Worm (Caenorhabditis elegans) whole organism, L2 larva: ENCODE measurements around the gene srh-97.

ENCODE experiments used
- C34F6.9 ChIP-seq: fragments of 150-350 bp; optimal IDR thresholded peaks from 2 replicates; lab custom pipeline; 2014; ENCODE audit warnings: missing biosample characterization, missing genetic modification characterization
- R02D3.7 ChIP-seq: fragments of 150-350 bp; optimal IDR thresholded peaks from 2 replicates; lab custom pipeline; 2014; ENCODE audit warnings: missing biosample characterization, missing genetic modification characterization
- ZK546.5 ChIP-seq: sonication (generic microtip); optimal IDR thresholded peaks from 2 replicates; lab custom pipeline; 2017; ENCODE audit warnings: missing biosample characterization, missing genetic modification characterization
- alr-1 ChIP-seq: fragments of 150-350 bp; optimal IDR thresholded peaks from 2 replicates; lab custom pipeline; 2014; ENCODE audit warnings: missing biosample characterization, missing genetic modification characterization
- aly-2 ChIP-seq: fragments of 150-350 bp; optimal IDR thresholded peaks from 2 replicates; lab custom pipeline; 2014; ENCODE audit warnings: missing biosample characterization, missing genetic modification characterization
- ama-1 ChIP-seq: fragments of 150-350 bp; optimal IDR thresholded peaks from 2 replicates; lab custom pipeline; 2018; ENCODE audit warnings: inconsistent platforms
- ceh-82 ChIP-seq: fragments of 150-350 bp; optimal IDR thresholded peaks from 2 replicates; lab custom pipeline; 2014; ENCODE audit warnings: missing biosample characterization, missing genetic modification characterization
- dmd-4 ChIP-seq: sonication (generic microtip); optimal IDR thresholded peaks from 2 replicates; lab custom pipeline; 2017; ENCODE audit warnings: missing biosample characterization, missing genetic modification characterization
- egl-27 ChIP-seq: sonication (generic microtip); optimal IDR thresholded peaks from 3 replicates; lab custom pipeline; 2017; ENCODE audit warnings: missing biosample characterization, missing genetic modification reagents, missing genetic modification characterization
- elt-1 ChIP-seq: fragments of 150-350 bp; optimal IDR thresholded peaks from 2 replicates; lab custom pipeline; 2014; ENCODE audit warnings: missing biosample characterization, missing genetic modification characterization
- elt-3 ChIP-seq: sonication (generic microtip); optimal IDR thresholded peaks from 2 replicates; lab custom pipeline; 2017; ENCODE audit warnings: missing biosample characterization, missing genetic modification characterization
- fos-1 ChIP-seq: fragments of 150-350 bp; optimal IDR thresholded peaks from 2 replicates; lab custom pipeline; 2014; ENCODE audit warnings: missing biosample characterization, missing genetic modification characterization
- gmeb-1 ChIP-seq: fragments of 150-350 bp; optimal IDR thresholded peaks from 2 replicates; lab custom pipeline; 2014; ENCODE audit warnings: missing biosample characterization, missing genetic modification characterization
- lin-13 ChIP-seq: fragments of 150-350 bp; optimal IDR thresholded peaks from 2 replicates; lab custom pipeline; 2014; ENCODE audit warnings: missing biosample characterization, missing genetic modification reagents, missing genetic modification characterization
- lsy-2 ChIP-seq, 2 experiments: fragments of 150-350 bp in 1 of 2; sonication (generic microtip) in 1 of 2; optimal IDR thresholded peaks; 2 replicates each; lab custom pipeline; 2014 to 2017; ENCODE audit warnings: missing biosample characterization in 2 of 2, missing genetic modification characterization in 2 of 2
- mab-5 ChIP-seq: fragments of 150-350 bp; optimal IDR thresholded peaks from 2 replicates; lab custom pipeline; 2014; ENCODE audit warnings: missing biosample characterization, missing genetic modification characterization
- mbf-1 ChIP-seq: sonication (generic microtip); optimal IDR thresholded peaks from 2 replicates; lab custom pipeline; 2017; ENCODE audit warnings: missing biosample characterization, missing genetic modification characterization
- mdl-1 ChIP-seq, 2 experiments: fragments of 150-350 bp in 1 of 2; sonication (generic microtip) in 1 of 2; optimal IDR thresholded peaks; 2 replicates each; lab custom pipeline; 2017; ENCODE audit warnings: missing biosample characterization in 2 of 2, missing genetic modification characterization in 2 of 2
- nhr-11 ChIP-seq: fragments of 150-350 bp; optimal IDR thresholded peaks from 2 replicates; lab custom pipeline; 2014; ENCODE audit warnings: missing biosample characterization, missing genetic modification characterization
- nhr-12 ChIP-seq: fragments of 150-350 bp; optimal IDR thresholded peaks from 2 replicates; lab custom pipeline; 2014; ENCODE audit warnings: missing biosample characterization, missing genetic modification characterization
- nhr-23 ChIP-seq: fragments of 150-350 bp; optimal IDR thresholded peaks from 2 replicates; lab custom pipeline; 2014; ENCODE audit warnings: missing biosample characterization, missing genetic modification reagents, missing genetic modification characterization
- nhr-237 ChIP-seq: fragments of 150-350 bp; optimal IDR thresholded peaks from 2 replicates; lab custom pipeline; 2014; ENCODE audit warnings: missing biosample characterization, missing genetic modification characterization
- nhr-6 ChIP-seq: fragments of 150-350 bp; optimal IDR thresholded peaks from 2 replicates; lab custom pipeline; 2014; ENCODE audit warnings: missing biosample characterization, missing genetic modification characterization
- nhr-77 ChIP-seq: fragments of 150-350 bp; optimal IDR thresholded peaks from 2 replicates; lab custom pipeline; 2014; ENCODE audit warnings: missing biosample characterization, missing genetic modification characterization
- peb-1 ChIP-seq: fragments of 150-350 bp; optimal IDR thresholded peaks from 2 replicates; lab custom pipeline; 2014; ENCODE audit warnings: missing biosample characterization, missing genetic modification characterization
- sem-4 ChIP-seq: fragments of 150-350 bp; optimal IDR thresholded peaks from 2 replicates; lab custom pipeline; 2014; ENCODE audit warnings: missing biosample characterization, missing genetic modification reagents, missing genetic modification characterization
- skn-1 ChIP-seq: sonication (generic microtip); optimal IDR thresholded peaks from 2 replicates; lab custom pipeline; 2017; ENCODE audit warnings: missing biosample characterization, missing genetic modification characterization
- sma-3 ChIP-seq: sonication (generic microtip); optimal IDR thresholded peaks from 2 replicates; lab custom pipeline; 2016; ENCODE audit warnings: missing genetic modification reagents, missing genetic modification characterization, missing compliant biosample characterization
- sma-9 ChIP-seq, 2 experiments: fragments of 150-350 bp in 1 of 2; sonication (generic microtip) in 1 of 2; optimal IDR thresholded peaks; 2 replicates each; lab custom pipeline; 2014 to 2016; ENCODE audit warnings: missing genetic modification characterization in 2 of 2, mild to moderate bottlenecking in 1 of 2, missing biosample characterization in 1 of 2, missing compliant biosample characterization in 1 of 2, missing genetic modification reagents in 1 of 2, moderate library complexity in 1 of 2
- snpc-4 ChIP-seq: fragments of 150-350 bp; optimal IDR thresholded peaks from 2 replicates; lab custom pipeline; 2014; ENCODE audit warnings: missing biosample characterization, missing genetic modification characterization
- unc-39 ChIP-seq: fragments of 150-350 bp; optimal IDR thresholded peaks from 2 replicates; lab custom pipeline; 2014; ENCODE audit warnings: missing biosample characterization, missing genetic modification characterization
- unc-55 ChIP-seq: fragments of 150-350 bp; sonication (generic microtip); optimal IDR thresholded peaks from 3 replicates; lab custom pipeline; 2014; ENCODE audit warnings: missing biosample characterization, missing genetic modification reagents, missing genetic modification characterization
- unc-62 ChIP-seq: fragments of 150-350 bp; optimal IDR thresholded peaks from 2 replicates; lab custom pipeline; 2014; ENCODE audit warnings: missing biosample characterization, missing genetic modification reagents, missing genetic modification characterization
- ztf-1 ChIP-seq: fragments of 200-800 bp; sonication (Bioruptor generic); conservative IDR thresholded peaks from 2 replicates; pipeline ENCODE4 v1.3.6; 2022; ENCODE audit warnings: missing genetic modification characterization, missing compliant biosample characterization
- ztf-4 ChIP-seq: fragments of 150-350 bp; optimal IDR thresholded peaks from 2 replicates; lab custom pipeline; 2014; ENCODE audit warnings: missing biosample characterization, missing genetic modification characterization

Gene srh-97

ce11 chrV:16988614-16989013 lies 28.3 kb upstream of the srh-97 start, which contains the start of gene Y102A5C.27:
TSS of gene Y102A5C.27 (minus strand) at chrV:16988714.
- TF ChIP-seq ZK546.5 (tag; lab: Kevin White, UChicago): no peak
- TF ChIP-seq lsy-2 (tag; optimal IDR thresholded peaks at IDR 0.05; lab: Kevin White, UChicago): no peak
- no peak for TF ChIP-seq unc-39
- no peak for TF ChIP-seq ztf-1 (GFP tag; lab: Robert Waterston, UW)
- no peak for TF ChIP-seq R02D3.7 (tag; lab: Kevin White, UChicago)
- no peak for TF ChIP-seq fos-1 (tag; lab: Kevin White, UChicago)
- TF ChIP-seq elt-1: no peak
- TF ChIP-seq nhr-77 (tag; lab: Kevin White, UChicago): no peak
- no peak for TF ChIP-seq nhr-23
- TF ChIP-seq unc-62: no peak
- no peak for TF ChIP-seq nhr-12
- TF ChIP-seq ztf-4 (tag; lab: Kevin White, UChicago): no peak

- TF ChIP-seq dmd-4 (tag; lab: Kevin White, UChicago) (no peak), skn-1 (no peak), alr-1 (no peak), mbf-1 (tag; lab: Kevin White, UChicago) (no peak), fos-1 (tag; lab: Kevin White, UChicago) (no peak), snpc-4 (tag; lab: Kevin White, UChicago) (no peak)
These were observed 25.2 kb upstream of the srh-97 start, which contains the start of gene srz-95 for ce11 chrV:16991734-16992133. TSS of gene srz-95 (plus strand) at chrV:16992034.

ce11 chrV:16992383-16992782 lies 24.5 kb upstream of the srh-97 start:
- TF ChIP-seq lin-13 (GFP tag; lab: Kevin White, UChicago) (no peak), alr-1 (no peak), ceh-82 (tag; lab: Kevin White, UChicago) (no peak)

DNA sequence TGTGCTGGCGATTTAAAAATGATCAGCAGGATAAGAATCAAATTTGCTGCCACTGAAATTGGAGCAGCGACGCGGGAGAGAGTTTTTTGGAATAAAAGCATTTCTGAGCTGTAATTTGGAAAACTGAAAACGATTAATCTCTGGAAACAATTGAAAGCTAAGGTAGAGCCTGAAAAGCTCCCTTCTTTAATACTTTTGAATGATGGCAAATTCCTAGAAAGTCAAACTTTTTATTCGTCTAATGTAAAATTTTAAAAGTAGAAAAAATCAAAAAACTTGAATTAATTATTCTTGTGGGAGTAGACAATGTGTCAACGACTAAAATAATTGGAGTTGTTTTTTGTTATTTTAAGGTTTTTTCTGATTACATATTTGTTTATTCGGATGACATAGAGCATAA lies 16.7 kb upstream of the srh-97 start, which contains the start of gene str-217:
Gene str-217 (minus strand): TSS at position 101 of the 400 bp plus-strand sequence.
- TF ChIP-seq snpc-4 (tag; lab: Kevin White, UChicago) (no peak), peb-1 (tag; lab: Kevin White, UChicago) (no peak), mbf-1 (tag; lab: Kevin White, UChicago) (no peak), nhr-12 (no peak), mdl-1 (tag; optimal IDR thresholded peaks at IDR 0.05; lab: Kevin White, UChicago) (no peak), sma-9 (GFP tag; optimal IDR thresholded peaks at IDR 0.05; lab: Kevin White, UChicago) (no peak), sma-9 (tag; optimal IDR thresholded peaks at IDR 0.05; lab: Kevin White, UChicago) (no peak), nhr-77 (tag; lab: Kevin White, UChicago) (no peak), nhr-11 (tag; lab: Kevin White, UChicago) (no peak)

ce11 chrV:17000635-17001034 lies 16.3 kb upstream of the srh-97 start:
- no peak for TF ChIP-seq aly-2 (tag; lab: Kevin White, UChicago)
- TF ChIP-seq nhr-237 (tag; lab: Kevin White, UChicago): no peak
- no peak for TF ChIP-seq ceh-82 (tag; lab: Kevin White, UChicago)
- TF ChIP-seq lin-13 (GFP tag; lab: Kevin White, UChicago): no peak
- no peak for TF ChIP-seq ztf-1 (GFP tag; lab: Robert Waterston, UW)
- TF ChIP-seq R02D3.7 (tag; lab: Kevin White, UChicago): no peak
- TF ChIP-seq elt-3 (tag; lab: Kevin White, UChicago): no peak
- TF ChIP-seq nhr-23: no peak
- no peak for TF ChIP-seq mab-5 (tag; lab: Kevin White, UChicago)
- TF ChIP-seq nhr-12: no peak
- TF ChIP-seq gmeb-1 (tag; lab: Kevin White, UChicago): no peak
- no peak for TF ChIP-seq C34F6.9
- no peak for TF ChIP-seq nhr-6 (tag; lab: Kevin White, UChicago)

- TF ChIP-seq sma-3 (GFP tag; lab: Kevin White, UChicago) (no peak), aly-2 (tag; lab: Kevin White, UChicago) (no peak), C34F6.9 (no peak), egl-27 (no peak), ztf-1 (GFP tag; lab: Robert Waterston, UW) (no peak), elt-1 (no peak), R02D3.7 (tag; lab: Kevin White, UChicago) (no peak), ama-1 (lab: Kevin White, UChicago) (no peak), sem-4 (tag; lab: Kevin White, UChicago) (no peak), ztf-4 (tag; lab: Kevin White, UChicago) (no peak), mbf-1 (tag; lab: Kevin White, UChicago) (no peak), unc-55 (GFP tag; lab: Kevin White, UChicago) (no peak), nhr-23 (no peak)
- TF ChIP-seq, all 48 proteins: peak for 0
These were observed 15.7 kb upstream of the srh-97 start, which contains the start of gene sri-9 for ce11 chrV:17001167-17001566. TSS of gene sri-9 (plus strand) at chrV:17001467.
